Worm (Caenorhabditis elegans): ENCODE data around the gene pll-1.

ce11 chrIII:343141-343345, 22.7 kb upstream of the pll-1 start, which contains the start of gene Y50D7A.8:
- TF ChIP-seq him-1 (tag; optimal IDR thresholded peaks at IDR 0.05) (no peak), W03F9.2 (tag; optimal IDR thresholded peaks at IDR 0.05) (no peak), dao-5 (tag; optimal IDR thresholded peaks at IDR 0.05) (no peak)

All from whole organism, L4/young adult.